Fruit fly (Drosophila melanogaster): Measurements from ENCODE around the gene CG31949.

DNA sequence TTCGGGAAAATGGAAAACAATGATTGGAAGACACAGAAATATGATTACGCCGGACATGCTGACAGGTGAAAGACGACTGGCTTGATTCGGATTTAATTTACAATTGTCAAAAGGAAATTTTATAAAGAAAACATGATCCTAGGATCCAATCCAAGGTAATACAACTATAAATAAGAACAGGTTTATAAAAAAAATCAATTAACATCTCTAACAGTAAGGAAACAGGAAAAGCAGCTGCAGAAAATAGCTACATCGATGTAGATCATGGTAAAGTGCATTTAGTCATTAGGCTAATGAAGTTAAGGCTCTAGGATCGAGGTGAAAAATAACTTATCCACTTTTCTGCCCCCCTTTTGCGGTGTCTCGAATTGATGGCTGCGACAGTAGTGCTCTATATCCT is 10.6 kb upstream of the CG31949 start, which contains the start of gene CG17237:
- TF ChIP-seq CG6854 (GFP tag; optimal IDR thresholded peaks at IDR 0.05) (no peak), Ets21C (GFP tag; optimal IDR thresholded peaks at IDR 0.05) (no peak), CG34406 (GFP tag; optimal IDR thresholded peaks at IDR 0.05) (no peak)

Data from whole organism, prepupa.